Worm (Caenorhabditis elegans) whole organism, L1 larva: ENCODE results near the gene egl-21.

Experiments used
- Y116A8C.19 ChIP-seq: sonication (generic microtip); optimal IDR thresholded peaks from 2 replicates; lab custom pipeline; 2016; ENCODE audit warnings: missing compliant biosample characterization, missing genetic modification characterization, borderline replicate concordance
- aha-1 ChIP-seq: fragments of 150-350 bp; optimal IDR thresholded peaks from 2 replicates; lab custom pipeline; 2014; ENCODE audit warnings: missing biosample characterization, missing genetic modification characterization
- aly-2 ChIP-seq: fragments of 150-350 bp; optimal IDR thresholded peaks from 2 replicates; lab custom pipeline; 2014; ENCODE audit warnings: missing biosample characterization, missing genetic modification characterization
- ceh-63 ChIP-seq: fragments of 200-800 bp; sonication (Bioruptor generic); optimal IDR thresholded peaks from 2 replicates; lab custom pipeline; 2018; ENCODE audit warnings: mild to moderate bottlenecking, missing genetic modification characterization, missing compliant biosample characterization
- ceh-8 ChIP-seq: fragments of 200-800 bp; sonication (Bioruptor generic); optimal IDR thresholded peaks from 2 replicates; lab custom pipeline; 2018; ENCODE audit warnings: mild to moderate bottlenecking, missing genetic modification characterization, moderate library complexity, missing compliant biosample characterization
- ceh-82 ChIP-seq, 3 experiments: fragments of 150-350 bp in 1 of 3; sonication (generic microtip) in 2 of 3; optimal IDR thresholded peaks; 2 replicates each; lab custom pipeline; 2014 to 2017; ENCODE audit warnings: missing biosample characterization in 3 of 3, missing genetic modification characterization in 3 of 3
- ces-1 ChIP-seq: fragments of 150-350 bp; optimal IDR thresholded peaks from 2 replicates; lab custom pipeline; 2014; ENCODE audit warnings: missing biosample characterization, missing genetic modification reagents, missing genetic modification characterization
- dsc-1 ChIP-seq: sonication (generic microtip); optimal IDR thresholded peaks from 2 replicates; lab custom pipeline; 2016; ENCODE audit warnings: mild to moderate bottlenecking, missing genetic modification characterization, missing compliant biosample characterization
- efl-3 ChIP-seq: fragments of 200-800 bp; sonication (Bioruptor generic); optimal IDR thresholded peaks from 2 replicates; lab custom pipeline; 2018; ENCODE audit warnings: mild to moderate bottlenecking, missing genetic modification characterization, missing compliant biosample characterization
- egl-27 ChIP-seq, 2 experiments: fragments of 150-350 bp in 1 of 2; sonication (generic microtip); optimal IDR thresholded peaks; 3 replicates each; lab custom pipeline; 2017 to 2018; ENCODE audit warnings: missing biosample characterization in 2 of 2, missing genetic modification characterization in 2 of 2, missing genetic modification reagents in 2 of 2
- elt-2 ChIP-seq: sonication (generic microtip); optimal IDR thresholded peaks from 2 replicates; lab custom pipeline; 2016; ENCODE audit warnings: missing genetic modification characterization, mild to moderate bottlenecking, inconsistent platforms, missing compliant biosample characterization, missing genetic modification reagents
- fkh-10 ChIP-seq: sonication (generic microtip); optimal IDR thresholded peaks from 2 replicates; lab custom pipeline; 2017; ENCODE audit warnings: missing biosample characterization, missing genetic modification reagents, missing genetic modification characterization
- fkh-4 ChIP-seq: sonication (generic microtip); optimal IDR thresholded peaks from 2 replicates; lab custom pipeline; 2016; ENCODE audit warnings: missing compliant biosample characterization, missing genetic modification characterization, borderline replicate concordance
- hlh-17 ChIP-seq: fragments of 200-800 bp; sonication (Bioruptor generic); optimal IDR thresholded peaks from 2 replicates; lab custom pipeline; 2018; ENCODE audit warnings: missing genetic modification characterization, mild to moderate bottlenecking, missing compliant biosample characterization, moderate library complexity, borderline replicate concordance
- hlh-4 ChIP-seq: sonication (generic microtip); optimal IDR thresholded peaks from 2 replicates; lab custom pipeline; 2016; ENCODE audit warnings: mild to moderate bottlenecking, missing genetic modification characterization, missing compliant biosample characterization
- irx-1 ChIP-seq: sonication (generic microtip); optimal IDR thresholded peaks from 2 replicates; lab custom pipeline; 2016; ENCODE audit warnings: missing genetic modification characterization, missing compliant biosample characterization
- lin-13 ChIP-seq: fragments of 150-350 bp; optimal IDR thresholded peaks from 2 replicates; lab custom pipeline; 2014; ENCODE audit warnings: missing biosample characterization, missing genetic modification reagents, missing genetic modification characterization
- lin-15B ChIP-seq: fragments of 150-350 bp; sonication (generic microtip); optimal IDR thresholded peaks from 3 replicates; lab custom pipeline; 2014; ENCODE audit warnings: missing biosample characterization, missing genetic modification characterization
- mab-9 ChIP-seq: fragments of 200-800 bp; sonication (Bioruptor generic); IDR thresholded peaks from 2 replicates; pipeline ENCODE4 v1.3.6; 2022; ENCODE audit warnings: missing genetic modification reagents, missing genetic modification characterization, missing compliant biosample characterization
- mdl-1 ChIP-seq, 2 experiments: fragments of 150-350 bp; optimal IDR thresholded peaks; 2 replicates each; lab custom pipeline; 2014 to 2017; ENCODE audit warnings: missing biosample characterization in 2 of 2, missing genetic modification characterization in 2 of 2, inconsistent platforms in 1 of 2
- mef-2 ChIP-seq: fragments of 150-350 bp; optimal IDR thresholded peaks from 2 replicates; lab custom pipeline; 2014; ENCODE audit warnings: missing biosample characterization, missing genetic modification characterization
- nhr-19 ChIP-seq: fragments of 200-800 bp; sonication (Bioruptor generic); conservative IDR thresholded peaks from 2 replicates; pipeline ENCODE4 v1.3.6; 2022; ENCODE audit warnings: missing genetic modification characterization, missing compliant biosample characterization
- nhr-85 ChIP-seq: sonication (generic microtip); peaks from one replicate; lab custom pipeline; 2016; ENCODE audit warnings: missing genetic modification characterization, inconsistent platforms, missing compliant biosample characterization
- pag-3 ChIP-seq: sonication (generic microtip); optimal IDR thresholded peaks from 2 replicates; lab custom pipeline; 2017; ENCODE audit warnings: missing genetic modification characterization, mild to moderate bottlenecking, missing compliant biosample characterization, antibody characterized with exemption, borderline replicate concordance; ENCODE audit not compliant: insufficient read depth
- pax-3 ChIP-seq: fragments of 200-800 bp; sonication (Bioruptor generic); optimal IDR thresholded peaks from 2 replicates; lab custom pipeline; 2018; ENCODE audit warnings: mild to moderate bottlenecking, missing genetic modification characterization, moderate library complexity, missing compliant biosample characterization
- pqm-1 ChIP-seq: sonication (generic microtip); optimal IDR thresholded peaks from 3 replicates; lab custom pipeline; 2017; ENCODE audit warnings: missing biosample characterization, missing genetic modification characterization
- rnt-1 ChIP-seq: sonication (generic microtip); optimal IDR thresholded peaks from 2 replicates; lab custom pipeline; 2016; ENCODE audit warnings: mild to moderate bottlenecking, missing genetic modification characterization, moderate library complexity, missing compliant biosample characterization
- snpc-4 ChIP-seq: fragments of 150-350 bp; optimal IDR thresholded peaks from 2 replicates; lab custom pipeline; 2014; ENCODE audit warnings: missing biosample characterization, missing genetic modification characterization
- sptf-1 ChIP-seq: fragments of 150-350 bp; optimal IDR thresholded peaks from 2 replicates; lab custom pipeline; 2014; ENCODE audit warnings: missing biosample characterization, missing genetic modification characterization
- sup-37 ChIP-seq: fragments of 200-800 bp; sonication (Bioruptor generic); optimal IDR thresholded peaks from 2 replicates; lab custom pipeline; 2018; ENCODE audit warnings: mild to moderate bottlenecking, missing genetic modification characterization, missing compliant biosample characterization
- tbx-2 ChIP-seq: sonication (generic microtip); optimal IDR thresholded peaks from 2 replicates; lab custom pipeline; 2016; ENCODE audit warnings: missing genetic modification characterization, missing compliant biosample characterization
- tlp-1 ChIP-seq: fragments of 150-350 bp; optimal IDR thresholded peaks from 2 replicates; lab custom pipeline; 2014; ENCODE audit warnings: missing biosample characterization, missing genetic modification characterization
- unc-30 ChIP-seq: sonication (generic microtip); optimal IDR thresholded peaks from 2 replicates; lab custom pipeline; 2017; ENCODE audit warnings: missing biosample characterization, missing genetic modification characterization
- vab-15 ChIP-seq: sonication (generic microtip); optimal IDR thresholded peaks from 2 replicates; lab custom pipeline; 2017; ENCODE audit warnings: missing genotype, mild to moderate bottlenecking, missing genetic modification characterization, missing compliant biosample characterization
- ztf-4 ChIP-seq: fragments of 150-350 bp; optimal IDR thresholded peaks from 2 replicates; lab custom pipeline; 2014; ENCODE audit warnings: missing biosample characterization, missing genetic modification characterization

The egl-21 gene

ce11 chrIV:10482585-10482984 is 941 bp upstream of the egl-21 start:
- TF ChIP-seq tlp-1, result no peak
- no peak for TF ChIP-seq ztf-4
- TF ChIP-seq lin-13 (GFP tag; lab: Kevin White, UChicago), result no peak
- TF ChIP-seq mdl-1 (tag; optimal IDR thresholded peaks at IDR 0.05; lab: Kevin White, UChicago), result no peak
- TF ChIP-seq ces-1, result no peak
- peak; percentile 48 for TF ChIP-seq pqm-1 (tag; lab: Kevin White, UChicago)

DNA sequence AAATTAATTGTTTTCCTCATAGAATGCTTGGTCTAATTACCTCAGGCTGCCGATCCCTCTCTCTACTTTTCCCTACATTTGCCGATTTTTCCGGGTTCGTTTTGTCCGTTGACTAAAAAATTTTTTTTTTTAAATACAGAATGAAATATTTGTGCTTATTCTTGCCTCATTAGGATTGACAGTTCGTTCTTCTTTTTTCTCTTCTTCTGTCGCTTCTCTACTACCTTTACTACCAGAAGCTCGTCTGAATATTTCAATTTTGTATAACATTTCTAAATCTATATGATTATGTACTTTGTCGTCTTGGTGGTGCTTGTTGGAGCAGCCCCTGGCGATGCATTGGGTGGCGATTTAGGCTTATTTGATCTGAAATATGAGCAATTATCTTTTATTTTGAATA is 6.4 kb downstream of the egl-21 start:
- no peak for TF ChIP-seq hlh-4 (tag; lab: Kevin White, UChicago)
- no peak for TF ChIP-seq Y116A8C.19 (tag; lab: Kevin White, UChicago)
- TF ChIP-seq unc-30 (tag; lab: Kevin White, UChicago), result no peak
- no peak for TF ChIP-seq lin-15B
- TF ChIP-seq pax-3 (tag; lab: Kevin White, UChicago), result no peak
- TF ChIP-seq pag-3 (tag; lab: Kevin White, UChicago), result no peak

DNA sequence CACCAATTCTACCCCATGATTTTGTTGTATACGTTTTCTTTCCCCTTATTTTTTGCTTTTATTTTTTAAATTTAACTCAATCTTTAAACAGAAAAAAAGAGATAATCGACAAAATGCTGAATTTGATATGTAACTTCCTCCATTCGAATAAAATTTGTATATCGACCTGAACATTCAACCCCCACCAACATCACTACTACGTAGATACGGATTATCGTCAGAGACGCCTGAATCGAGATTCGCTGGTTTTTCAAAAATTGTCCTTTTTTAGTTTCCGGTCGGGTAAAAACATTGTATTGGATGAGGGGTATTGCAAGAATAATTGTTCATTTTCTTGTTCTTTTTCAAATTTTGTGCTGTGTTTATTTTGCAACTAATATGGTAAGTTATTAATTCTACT is 9.2 kb downstream of the egl-21 start, which contains the start of gene bgnt-1.1:
Gene bgnt-1.1, plus strand, starts transcription at position 301 of the 400 bp plus-strand sequence.
- no peak for TF ChIP-seq aha-1

- TF ChIP-seq sptf-1 (tag; lab: Kevin White, UChicago), result no peak
- TF ChIP-seq irx-1 (tag; lab: Kevin White, UChicago), result no peak
- no peak for TF ChIP-seq egl-27 (tag; optimal IDR thresholded peaks at IDR 0.05; lab: Kevin White, UChicago)
- no peak for TF ChIP-seq ceh-82 (tag; optimal IDR thresholded peaks at IDR 0.05; lab: Kevin White, UChicago)
- TF ChIP-seq elt-2 (tag; lab: Kevin White, UChicago), result peak; percentile 74
Measured at ce11 chrIV:10469494-10469893, 12.2 kb downstream of the egl-21 start, which contains the start of gene ugt-44. Gene ugt-44 (plus strand): TSS chrIV:10469741.

DNA sequence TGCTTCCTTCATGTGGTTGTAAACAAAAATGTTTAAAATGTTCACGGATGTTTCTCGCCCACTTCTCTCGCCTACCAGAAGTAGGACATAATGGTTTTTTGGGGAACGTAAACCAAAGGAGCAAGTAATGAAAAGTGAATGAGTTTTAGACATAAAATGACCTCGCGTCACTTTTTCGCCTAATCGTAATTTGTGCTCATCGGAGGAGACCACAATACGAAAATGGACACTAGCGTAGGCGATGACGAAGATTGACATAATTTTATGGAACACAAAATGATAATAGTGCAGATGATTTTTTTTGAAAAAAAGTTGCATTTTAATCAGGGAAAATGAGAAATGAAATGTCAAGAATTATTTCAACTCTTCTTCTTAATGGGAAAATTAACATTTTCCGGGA is 13.0 kb downstream of the egl-21 start:
- TF ChIP-seq nhr-19 (GFP tag; lab: Robert Waterston, UW) (no peak), vab-15 (tag; lab: Kevin White, UChicago) (no peak), tbx-2 (no peak), fkh-10 (GFP tag; lab: Kevin White, UChicago) (no peak), nhr-85 (no peak), ceh-8 (GFP tag; lab: Kevin White, UChicago) (no peak)

DNA sequence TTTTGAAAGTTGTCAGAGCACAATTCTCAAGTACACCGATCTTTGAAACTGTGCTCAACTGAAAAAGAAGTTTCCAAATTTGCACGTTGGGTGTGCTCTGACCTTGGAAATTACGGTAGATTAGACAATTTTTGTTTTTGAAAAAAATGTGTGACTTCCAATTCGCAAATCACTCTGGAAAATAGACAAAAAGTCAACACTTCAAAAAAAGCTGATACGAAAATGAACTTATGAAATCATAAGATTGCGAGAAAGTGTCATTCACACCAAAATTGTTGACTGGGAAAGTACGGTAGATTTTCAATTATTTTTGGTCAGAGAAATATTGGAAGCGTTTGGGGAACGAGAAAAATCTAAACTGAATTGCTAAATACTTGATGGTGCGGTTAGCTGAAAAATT is 14.3 kb downstream of the egl-21 start:
- TF ChIP-seq rnt-1 (tag; lab: Kevin White, UChicago) (no peak), sup-37 (GFP tag; lab: Kevin White, UChicago) (no peak), mef-2 (tag; lab: Kevin White, UChicago) (no peak), fkh-4 (no peak), ztf-4 (no peak), aly-2 (no peak), dsc-1 (tag; lab: Kevin White, UChicago) (no peak), sptf-1 (tag; lab: Kevin White, UChicago) (no peak), pqm-1 (tag; lab: Kevin White, UChicago) (no peak), mab-9 (GFP tag; lab: Robert Waterston, UW) (no peak), hlh-17 (GFP tag; lab: Kevin White, UChicago) (no peak), efl-3 (GFP tag; lab: Kevin White, UChicago) (no peak), snpc-4 (tag; lab: Kevin White, UChicago) (no peak), ceh-63 (no peak), Y116A8C.19 (tag; lab: Kevin White, UChicago) (no peak), vab-15 (tag; lab: Kevin White, UChicago) (no peak), pag-3 (tag; lab: Kevin White, UChicago) (no peak)
